Worm (Caenorhabditis elegans): Measurements from ENCODE around the gene Y25C1A.2.
"Not testable (repeated sequence)": the region's sequence is repeated elsewhere in the genome, so short reads cannot be mapped to it uniquely, and the experiment has no call there.

Gene Y25C1A.2

ce11 chrII:3123206-3123605, 10.8 kb downstream of the Y25C1A.2 start, which contains the start of gene srh-71:
TSS of gene srh-71 (plus strand) at chrII:3123506.
- TF ChIP-seq sox-2 (GFP tag; IDR thresholded peaks at IDR 0.05) (no peak), hlh-30 (tag; optimal IDR thresholded peaks at IDR 0.05; ENCODE audit: insufficient read depth) (no peak), ztf-16 (tag; optimal IDR thresholded peaks at IDR 0.05) (no peak), lin-11 (tag; optimal IDR thresholded peaks at IDR 0.05) (no peak), npax-4 (tag; optimal IDR thresholded peaks at IDR 0.05) (no peak), fkh-6 (tag; optimal IDR thresholded peaks at IDR 0.05) (no peak), dmd-4 (tag; optimal IDR thresholded peaks at IDR 0.05; ENCODE audit: borderline replicate concordance) (no peak), ceh-2 (tag; optimal IDR thresholded peaks at IDR 0.05) (no peak)

- TF ChIP-seq T23F11.4 (GFP tag; optimal IDR thresholded peaks at IDR 0.05) (no peak), ceh-31 (tag; optimal IDR thresholded peaks at IDR 0.05) (no peak), fkh-6 (tag; optimal IDR thresholded peaks at IDR 0.05) (no peak), ceh-30 (tag; optimal IDR thresholded peaks at IDR 0.05) (no peak), npax-4 (tag; optimal IDR thresholded peaks at IDR 0.05) (no peak), ceh-45 (GFP tag; IDR thresholded peaks at IDR 0.05) (no peak), unc-3 (GFP tag; conservative IDR thresholded peaks at IDR 0.05) (no peak), unc-3 (tag; optimal IDR thresholded peaks at IDR 0.05) (no peak), pqm-1 (tag; optimal IDR thresholded peaks at IDR 0.05) (no peak), ceh-9 (tag; optimal IDR thresholded peaks at IDR 0.05) (no peak), sox-2 (GFP tag; IDR thresholded peaks at IDR 0.05) (no peak), che-1 (tag; optimal IDR thresholded peaks at IDR 0.05) (no peak), tbx-2 (tag; optimal IDR thresholded peaks at IDR 0.05) (no peak), ceh-22 (tag; optimal IDR thresholded peaks at IDR 0.05) (no peak), unc-55 (GFP tag; optimal IDR thresholded peaks at IDR 0.05) (no peak), syd-9 (tag; optimal IDR thresholded peaks at IDR 0.05) (no peak), fax-1 (tag; optimal IDR thresholded peaks at IDR 0.05) (no peak), odd-2 (tag; optimal IDR thresholded peaks at IDR 0.05) (no peak), pat-9 (tag; optimal IDR thresholded peaks at IDR 0.05) (no peak)
Observed at ce11 chrII:3126341-3126740, 13.9 kb downstream of the Y25C1A.2 start, which contains the start of gene ins-19. TSS of gene ins-19 (minus strand) at chrII:3126441.

DNA sequence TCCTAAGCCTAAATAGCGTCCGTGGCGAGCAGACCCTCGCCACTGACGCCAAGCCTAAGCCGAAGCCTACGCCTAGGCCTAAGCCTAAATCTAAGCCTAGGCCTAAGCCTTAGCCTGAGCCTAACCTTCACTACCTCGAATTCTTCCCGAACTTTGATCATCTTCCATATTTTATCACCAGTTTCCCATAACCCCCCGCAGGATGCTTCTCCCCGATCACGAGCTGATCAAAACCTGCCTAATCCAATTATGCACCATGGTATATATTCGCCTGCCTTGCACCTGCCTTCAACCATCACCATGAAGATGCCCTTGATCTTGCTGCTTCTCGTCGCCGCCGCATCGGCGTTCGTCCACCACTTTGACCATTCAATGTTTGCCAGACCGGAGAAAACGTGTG, 14.3 kb downstream of the Y25C1A.2 start, which contains the start of gene ins-31:
ins-31 (plus strand) TSS at position 301 of the 400 bp plus-strand sequence.
- TF ChIP-seq tbx-2 (tag; optimal IDR thresholded peaks at IDR 0.05); sox-2 (GFP tag; IDR thresholded peaks at IDR 0.05); ceh-9 (tag; optimal IDR thresholded peaks at IDR 0.05): not testable (repeated sequence)

DNA sequence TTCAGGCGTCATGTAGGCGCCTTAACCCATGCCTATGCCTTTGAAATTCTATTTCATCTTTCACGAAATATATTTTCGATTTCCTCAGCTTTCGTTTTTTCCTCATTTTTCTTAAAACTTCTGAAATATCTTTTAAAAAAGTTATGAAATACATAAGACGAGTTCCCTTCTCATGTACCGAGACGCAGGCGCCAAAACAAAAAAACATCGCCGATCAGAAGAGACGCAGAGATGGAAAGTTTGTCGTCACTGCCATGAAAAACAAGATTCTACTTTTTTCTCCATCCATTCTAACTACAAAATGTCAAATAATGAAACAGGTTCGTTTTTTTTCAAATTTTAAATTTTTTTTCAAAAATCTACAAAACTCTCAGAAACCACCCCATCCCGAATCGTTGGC, 16.6 kb downstream of the Y25C1A.2 start, which contains the start of gene chil-24:
chil-24 (plus strand) TSS at position 156 of the 400 bp plus-strand sequence.
- TF ChIP-seq ceh-48 (tag; optimal IDR thresholded peaks at IDR 0.05) (no peak), gmeb-2 (tag; optimal IDR thresholded peaks at IDR 0.05) (no peak), ttx-3 (tag; optimal IDR thresholded peaks at IDR 0.05) (no peak), ceh-6 (GFP tag; optimal IDR thresholded peaks at IDR 0.05) (no peak), syd-9 (tag; optimal IDR thresholded peaks at IDR 0.05) (no peak), eyg-1 (tag; optimal IDR thresholded peaks at IDR 0.05) (no peak), fkh-6 (tag; optimal IDR thresholded peaks at IDR 0.05) (no peak)

ce11 chrII:3135293-3135692, 22.9 kb downstream of the Y25C1A.2 start:
- TF ChIP-seq sdc-2 (tag; optimal IDR thresholded peaks at IDR 0.05) = no peak
- TF ChIP-seq lim-6 (tag; optimal IDR thresholded peaks at IDR 0.05) = no peak
- peak; percentile 63 for TF ChIP-seq dve-1 (tag; optimal IDR thresholded peaks at IDR 0.05)

DNA sequence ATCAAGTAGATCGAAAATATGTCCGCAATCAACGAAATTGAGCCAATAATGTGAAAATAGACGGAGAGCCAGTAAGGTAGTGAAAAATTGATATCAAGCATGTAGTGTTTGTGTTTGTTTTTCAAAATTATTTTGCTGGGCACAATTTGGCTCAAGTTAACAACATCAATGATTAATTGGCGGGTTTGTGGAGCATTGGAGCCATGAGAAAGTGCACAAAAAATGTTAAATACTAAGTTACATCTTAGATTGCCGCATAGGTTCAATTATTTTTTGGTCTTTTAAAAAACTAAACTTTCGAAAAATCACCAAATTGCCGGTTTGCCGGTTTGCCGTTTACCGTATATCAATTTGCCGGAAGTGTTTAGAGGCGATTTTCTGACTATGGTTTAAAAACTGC, 25.4 kb downstream of the Y25C1A.2 start, which contains the start of gene sri-54:
sri-54 (minus strand) TSS at position 101 of the 400 bp plus-strand sequence.
- TF ChIP-seq sox-2 (GFP tag; IDR thresholded peaks at IDR 0.05) (no peak), elt-2 (tag; optimal IDR thresholded peaks at IDR 0.05) (no peak), ceh-2 (tag; optimal IDR thresholded peaks at IDR 0.05) (no peak), hlh-13 (GFP tag; optimal IDR thresholded peaks at IDR 0.05) (no peak), lim-6 (tag; optimal IDR thresholded peaks at IDR 0.05) (no peak), unc-42 (tag; optimal IDR thresholded peaks at IDR 0.05) (no peak), zip-5 (tag; optimal IDR thresholded peaks at IDR 0.05) (no peak), F13H6.1 (tag; optimal IDR thresholded peaks at IDR 0.05) (no peak), C08G9.2 (tag; optimal IDR thresholded peaks at IDR 0.05) (no peak), eyg-1 (tag; optimal IDR thresholded peaks at IDR 0.05) (no peak), fkh-10 (GFP tag; optimal IDR thresholded peaks at IDR 0.05) (no peak), madf-2 (tag; optimal IDR thresholded peaks at IDR 0.05) (no peak), pax-1 (tag; optimal IDR thresholded peaks at IDR 0.05) (no peak), ceh-22 (tag; optimal IDR thresholded peaks at IDR 0.05) (no peak)
